Worm (Caenorhabditis elegans) whole organism, mixed stage, embryonic: ENCODE data around the gene srsx-8.

Source experiments
- M03D4.4 ChIP-seq: sonication (generic microtip); optimal IDR thresholded peaks from 2 replicates; lab custom pipeline; 2017; ENCODE audit warnings: mild to moderate bottlenecking, missing genetic modification characterization, missing compliant biosample characterization
- ceh-39 ChIP-seq: fragments of 150-350 bp; optimal IDR thresholded peaks from 2 replicates; lab custom pipeline; 2014; ENCODE audit warnings: missing biosample characterization, missing genetic modification characterization
- ceh-43 ChIP-seq: fragments of 200-800 bp; sonication (Bioruptor generic); optimal IDR thresholded peaks from 2 replicates; lab custom pipeline; 2018; ENCODE audit warnings: mild to moderate bottlenecking, missing genetic modification characterization, moderate library complexity, missing compliant biosample characterization
- ceh-83 ChIP-seq: fragments of 200-800 bp; sonication (Bioruptor generic); optimal IDR thresholded peaks from 2 replicates; lab custom pipeline; 2018; ENCODE audit warnings: mild to moderate bottlenecking, missing genetic modification characterization, missing compliant biosample characterization
- ces-1 ChIP-seq: fragments of 150-350 bp; optimal IDR thresholded peaks from 2 replicates; lab custom pipeline; 2014; ENCODE audit warnings: missing biosample characterization, missing genetic modification reagents, missing genetic modification characterization
- cnd-1 ChIP-seq: fragments of 200-800 bp; sonication (Bioruptor generic); optimal IDR thresholded peaks from 2 replicates; lab custom pipeline; 2018; ENCODE audit warnings: mild to moderate bottlenecking, missing genetic modification characterization, missing compliant biosample characterization
- drap-1 ChIP-seq: fragments of 200-800 bp; sonication (Bioruptor generic); optimal IDR thresholded peaks from 3 replicates; lab custom pipeline; 2018; ENCODE audit warnings: mild to moderate bottlenecking, missing genetic modification characterization, missing compliant biosample characterization
- elt-1 ChIP-seq: sonication (generic microtip); optimal IDR thresholded peaks from 2 replicates; lab custom pipeline; 2017; ENCODE audit warnings: missing genetic modification characterization, mild to moderate bottlenecking, missing compliant biosample characterization, antibody characterized with exemption, moderate library complexity, borderline replicate concordance; ENCODE audit not compliant: insufficient read depth
- ham-2 ChIP-seq: fragments of 200-800 bp; sonication (Bioruptor generic); optimal IDR thresholded peaks from 2 replicates; lab custom pipeline; 2018; ENCODE audit warnings: mild to moderate bottlenecking, missing genetic modification characterization, missing compliant biosample characterization
- hlh-1 ChIP-seq: fragments of 150-350 bp; optimal IDR thresholded peaks from 2 replicates; lab custom pipeline; 2014; ENCODE audit warnings: missing biosample characterization, missing genetic modification reagents, missing genetic modification characterization
- lin-13 ChIP-seq: fragments of 150-350 bp; optimal IDR thresholded peaks from 2 replicates; lab custom pipeline; 2014; ENCODE audit warnings: missing biosample characterization, missing genetic modification characterization
- lin-32 ChIP-seq: fragments of 200-800 bp; sonication (Bioruptor generic); optimal IDR thresholded peaks from 2 replicates; lab custom pipeline; 2018; ENCODE audit warnings: mild to moderate bottlenecking, missing genetic modification characterization, missing compliant biosample characterization
- lsy-2 ChIP-seq: fragments of 150-350 bp; optimal IDR thresholded peaks from 2 replicates; lab custom pipeline; 2014; ENCODE audit warnings: missing biosample characterization, missing genetic modification characterization
- mab-5 ChIP-seq: fragments of 150-350 bp; optimal IDR thresholded peaks from 2 replicates; lab custom pipeline; 2014; ENCODE audit warnings: missing biosample characterization, missing genetic modification characterization
- mep-1 ChIP-seq: fragments of 150-350 bp; optimal IDR thresholded peaks from 2 replicates; lab custom pipeline; 2017; ENCODE audit warnings: missing biosample characterization, missing genetic modification reagents, missing genetic modification characterization, inconsistent platforms
- mls-2 ChIP-seq: sonication (generic microtip); optimal IDR thresholded peaks from 2 replicates; lab custom pipeline; 2016; ENCODE audit warnings: mild to moderate bottlenecking, missing genetic modification characterization, moderate library complexity, missing compliant biosample characterization
- nhr-12 ChIP-seq: fragments of 150-350 bp; optimal IDR thresholded peaks from 2 replicates; lab custom pipeline; 2014; ENCODE audit warnings: missing biosample characterization, missing genetic modification characterization
- nhr-2 ChIP-seq: fragments of 150-350 bp; optimal IDR thresholded peaks from 2 replicates; lab custom pipeline; 2014; ENCODE audit warnings: missing biosample characterization, missing genetic modification characterization
- nhr-237 ChIP-seq: fragments of 150-350 bp; optimal IDR thresholded peaks from 2 replicates; lab custom pipeline; 2014; ENCODE audit warnings: missing biosample characterization, missing genetic modification characterization
- nhr-28 ChIP-seq: fragments of 150-350 bp; optimal IDR thresholded peaks from 2 replicates; lab custom pipeline; 2014; ENCODE audit warnings: missing biosample characterization, missing genetic modification characterization
- nhr-76 ChIP-seq: sonication (generic microtip); optimal IDR thresholded peaks from 2 replicates; lab custom pipeline; 2017; ENCODE audit warnings: missing biosample characterization, missing genetic modification characterization
- pha-4 ChIP-seq: fragments of 150-350 bp; optimal IDR thresholded peaks from 2 replicates; lab custom pipeline; 2018; ENCODE audit warnings: missing biosample characterization, missing genetic modification reagents, missing genetic modification characterization
- sem-2 ChIP-seq: fragments of 200-800 bp; sonication (Bioruptor generic); optimal IDR thresholded peaks from 2 replicates; lab custom pipeline; 2018; ENCODE audit warnings: mild to moderate bottlenecking, missing genetic modification characterization, missing compliant biosample characterization
- snpc-4 ChIP-seq: fragments of 150-350 bp; optimal IDR thresholded peaks from 2 replicates; lab custom pipeline; 2014; ENCODE audit warnings: missing biosample characterization, missing genetic modification characterization
- tbx-8 ChIP-seq: fragments of 200-800 bp; sonication (Bioruptor generic); optimal IDR thresholded peaks from 2 replicates; lab custom pipeline; 2018; ENCODE audit warnings: mild to moderate bottlenecking, missing genetic modification characterization, moderate library complexity, missing compliant biosample characterization
- unc-120 ChIP-seq: sonication (generic microtip); optimal IDR thresholded peaks from 2 replicates; lab custom pipeline; 2017; ENCODE audit warnings: missing genetic modification characterization, missing compliant biosample characterization; ENCODE audit not compliant: poor library complexity, severe bottlenecking
- unc-62 ChIP-seq: fragments of 150-350 bp; optimal IDR thresholded peaks from 2 replicates; lab custom pipeline; 2014; ENCODE audit warnings: missing biosample characterization, missing genetic modification reagents, missing genetic modification characterization
- zip-8 ChIP-seq: fragments of 150-350 bp; optimal IDR thresholded peaks from 2 replicates; lab custom pipeline; 2014; ENCODE audit warnings: missing biosample characterization, missing genetic modification characterization
- ztf-11 ChIP-seq: fragments of 150-350 bp; optimal IDR thresholded peaks from 2 replicates; lab custom pipeline; 2014; ENCODE audit warnings: missing biosample characterization, missing genetic modification characterization

Gene srsx-8

ce11 chrV:1586906-1587305 is 34.0 kb upstream of the srsx-8 start, which contains the start of gene F16B4.6:
TSS of gene F16B4.6 (plus strand) at chrV:1587206.
- TF ChIP-seq snpc-4 (tag; lab: Kevin White, UChicago) (no peak), unc-120 (tag; lab: Kevin White, UChicago) (no peak), ham-2 (GFP tag; lab: Kevin White, UChicago) (no peak), zip-8 (tag; lab: Kevin White, UChicago) (no peak), drap-1 (GFP tag; lab: Kevin White, UChicago) (no peak), elt-1 (tag; lab: Kevin White, UChicago) (no peak), tbx-8 (GFP tag; lab: Kevin White, UChicago) (no peak), ceh-43 (GFP tag; lab: Kevin White, UChicago) (no peak), lin-32 (GFP tag; lab: Kevin White, UChicago) (no peak), nhr-2 (tag; lab: Kevin White, UChicago) (no peak)

- no peak for TF ChIP-seq sem-2 (GFP tag; lab: Kevin White, UChicago)
- no peak for TF ChIP-seq mab-5
- no peak for TF ChIP-seq nhr-2 (tag; lab: Kevin White, UChicago)
- TF ChIP-seq nhr-76 (tag; lab: Kevin White, UChicago) = no peak
- no peak for TF ChIP-seq tbx-8 (GFP tag; lab: Kevin White, UChicago)
- TF ChIP-seq lin-32 (GFP tag; lab: Kevin White, UChicago) = no peak
- no peak for TF ChIP-seq lin-13 (tag; lab: Kevin White, UChicago)
- no peak for TF ChIP-seq ham-2 (GFP tag; lab: Kevin White, UChicago)
- TF ChIP-seq ztf-11 (tag; lab: Kevin White, UChicago) = no peak
- TF ChIP-seq nhr-28 (tag; lab: Kevin White, UChicago) = no peak
- TF ChIP-seq M03D4.4 = no peak
Measured at ce11 chrV:1585411-1585810, 32.5 kb upstream of the srsx-8 start, which contains the start of gene F16B4.7. TSS of gene F16B4.7 (plus strand) at chrV:1585711.

- no peak for TF ChIP-seq nhr-2 (tag; lab: Kevin White, UChicago)
- peak; percentile 18 for TF ChIP-seq cnd-1 (tag; lab: Kevin White, UChicago)
Measured at ce11 chrV:1583242-1583641, 30.3 kb upstream of the srsx-8 start.

ce11 chrV:1579790-1580189 is 26.9 kb upstream of the srsx-8 start:
- TF ChIP-seq unc-62 (GFP tag; lab: Kevin White, UChicago) (no peak), M03D4.4 (no peak), hlh-1 (tag; lab: Kevin White, UChicago) (no peak), mep-1 (tag; lab: Kevin White, UChicago) (no peak), elt-1 (tag; lab: Kevin White, UChicago) (no peak), ceh-83 (GFP tag; lab: Kevin White, UChicago) (no peak), ces-1 (no peak), lsy-2 (tag; lab: Kevin White, UChicago) (no peak), nhr-76 (tag; lab: Kevin White, UChicago) (no peak), nhr-12 (tag; lab: Kevin White, UChicago) (no peak), mab-5 (no peak), mls-2 (tag; lab: Kevin White, UChicago) (no peak), nhr-237 (tag; lab: Kevin White, UChicago) (no peak), lin-13 (tag; lab: Kevin White, UChicago) (no peak), ham-2 (GFP tag; lab: Kevin White, UChicago) (no peak), cnd-1 (tag; lab: Kevin White, UChicago) (no peak)
- TF ChIP-seq, all 35 proteins: peak for 0

ce11 chrV:1578572-1579230 is 25.8 kb upstream of the srsx-8 start:
- TF ChIP-seq ceh-39 (tag; lab: Kevin White, UChicago) (no peak), nhr-2 (tag; lab: Kevin White, UChicago) (peak; percentile 88), ham-2 (GFP tag; lab: Kevin White, UChicago) (peak; percentile 65), pha-4 (tag; lab: Kevin White, UChicago) (no peak), tbx-8 (GFP tag; lab: Kevin White, UChicago) (no peak), M03D4.4 (peak; percentile 23), cnd-1 (tag; lab: Kevin White, UChicago) (peak; percentile 26), zip-8 (tag; lab: Kevin White, UChicago) (peak; percentile 87), ztf-11 (tag; lab: Kevin White, UChicago) (peak; percentile 34)
